Worm (Caenorhabditis elegans) whole organism, young adult: Measurements from ENCODE around the gene phf-15.

ENCODE experiments used
- B0019.2 ChIP-seq: fragments of 200-800 bp; sonication (Bioruptor generic); conservative IDR thresholded peaks from 2 replicates; pipeline ENCODE4 v1.3.6; 2022; ENCODE audit warnings: missing genetic modification reagents, missing genetic modification characterization, missing compliant biosample characterization
- C06A6.2 ChIP-seq: fragments of 200-800 bp; sonication (Bioruptor generic); conservative IDR thresholded peaks from 2 replicates; pipeline ENCODE4 v1.3.6; 2022; ENCODE audit warnings: missing genetic modification characterization, missing compliant biosample characterization
- C17E4.6 ChIP-seq: fragments of 200-800 bp; sonication (Bioruptor generic); IDR thresholded peaks from 2 replicates; pipeline ENCODE4 v1.3.6; 2022; ENCODE audit warnings: missing genetic modification reagents, missing genetic modification characterization, missing compliant biosample characterization
- Y53G8AR.9 ChIP-seq: fragments of 200-800 bp; sonication (Bioruptor generic); conservative IDR thresholded peaks from 2 replicates; pipeline ENCODE4 v1.3.6; 2022; ENCODE audit warnings: missing genetic modification reagents, missing genetic modification characterization, missing compliant biosample characterization
- Y67H2A.10 ChIP-seq: fragments of 200-800 bp; sonication (Bioruptor generic); conservative IDR thresholded peaks from 2 replicates; pipeline ENCODE4 v1.3.6; 2022; ENCODE audit warnings: missing genetic modification reagents, missing genetic modification characterization, missing compliant biosample characterization
- Y95B8A.8 ChIP-seq: fragments of 200-800 bp; sonication (Bioruptor generic); IDR thresholded peaks from 2 replicates; pipeline ENCODE4 v1.3.6; 2022; ENCODE audit warnings: missing genetic modification reagents, missing genetic modification characterization, missing compliant biosample characterization
- akir-1 ChIP-seq: fragments of 200-800 bp; sonication (Bioruptor generic); optimal IDR thresholded peaks from 2 replicates; lab custom pipeline; 2018; ENCODE audit warnings: mild to moderate bottlenecking, missing genetic modification characterization, moderate library complexity, missing compliant biosample characterization
- aptf-2 ChIP-seq: fragments of 200-800 bp; sonication (Bioruptor generic); conservative IDR thresholded peaks from 2 replicates; pipeline ENCODE4 v1.3.6; 2022; ENCODE audit warnings: missing genetic modification reagents, missing genetic modification characterization, missing compliant biosample characterization
- aptf-3 ChIP-seq: fragments of 200-800 bp; sonication (Bioruptor generic); IDR thresholded peaks from 2 replicates; pipeline ENCODE4 v1.3.6; 2022; ENCODE audit warnings: missing genetic modification characterization, missing compliant biosample characterization
- athp-1 ChIP-seq: sonication (generic microtip); optimal IDR thresholded peaks from 2 replicates; lab custom pipeline; 2017; ENCODE audit warnings: mild to moderate bottlenecking, missing genetic modification characterization, missing compliant biosample characterization
- attf-6 ChIP-seq: fragments of 200-800 bp; sonication (Bioruptor generic); IDR thresholded peaks from 2 replicates; pipeline ENCODE4 v1.3.6; 2022; ENCODE audit warnings: missing genetic modification reagents, missing genetic modification characterization, missing compliant biosample characterization
- cebp-2 ChIP-seq: fragments of 200-800 bp; sonication (Bioruptor generic); IDR thresholded peaks from 2 replicates; pipeline ENCODE4 v1.3.6; 2022; ENCODE audit warnings: missing genetic modification characterization, missing compliant biosample characterization
- ceh-100 ChIP-seq: fragments of 200-800 bp; sonication (Bioruptor generic); IDR thresholded peaks from 2 replicates; pipeline ENCODE4 v1.3.6; 2022; ENCODE audit warnings: missing genetic modification reagents, missing genetic modification characterization, missing compliant biosample characterization
- ceh-27 ChIP-seq: fragments of 200-800 bp; sonication (Bioruptor generic); optimal IDR thresholded peaks from 2 replicates; lab custom pipeline; 2018; ENCODE audit warnings: mild to moderate bottlenecking, missing genetic modification characterization, moderate library complexity, missing compliant biosample characterization
- die-1 ChIP-seq: sonication (generic microtip); optimal IDR thresholded peaks from 2 replicates; lab custom pipeline; 2016; ENCODE audit warnings: missing genotype, mild to moderate bottlenecking, missing genetic modification characterization, missing compliant biosample characterization
- dpff-1 ChIP-seq: sonication (generic microtip); optimal IDR thresholded peaks from 2 replicates; lab custom pipeline; 2017; ENCODE audit warnings: mild to moderate bottlenecking, missing genetic modification characterization, missing compliant biosample characterization
- dpl-1 ChIP-seq: fragments of 150-350 bp; optimal IDR thresholded peaks from 2 replicates; lab custom pipeline; 2014; ENCODE audit warnings: missing biosample characterization, missing genetic modification reagents, missing genetic modification characterization
- efl-1 ChIP-seq: fragments of 150-350 bp; optimal IDR thresholded peaks from 2 replicates; lab custom pipeline; 2014; ENCODE audit warnings: missing biosample characterization, missing genetic modification reagents, missing genetic modification characterization
- egl-44 ChIP-seq: fragments of 200-800 bp; sonication (Bioruptor generic); IDR thresholded peaks from 2 replicates; pipeline ENCODE4 v1.3.6; 2022; ENCODE audit warnings: missing genetic modification reagents, missing genetic modification characterization, missing compliant biosample characterization
- ekl-4 ChIP-seq: fragments of 200-800 bp; sonication (Bioruptor generic); IDR thresholded peaks from 2 replicates; pipeline ENCODE4 v1.3.6; 2022; ENCODE audit warnings: missing genetic modification reagents, missing genetic modification characterization, missing compliant biosample characterization
- fkh-3 ChIP-seq: sonication (generic microtip); optimal IDR thresholded peaks from 2 replicates; lab custom pipeline; 2016; ENCODE audit warnings: mild to moderate bottlenecking, missing genetic modification characterization, missing compliant biosample characterization
- him-1 ChIP-seq: sonication (generic microtip); optimal IDR thresholded peaks from 2 replicates; lab custom pipeline; 2016; ENCODE audit warnings: missing genotype, missing genetic modification reagents, missing genetic modification characterization, missing compliant biosample characterization
- hlh-12 ChIP-seq: sonication (generic microtip); optimal IDR thresholded peaks from 2 replicates; lab custom pipeline; 2016; ENCODE audit warnings: missing genetic modification characterization, missing compliant biosample characterization
- hmg-1.2 ChIP-seq: fragments of 200-800 bp; sonication (Bioruptor generic); IDR thresholded peaks from 2 replicates; pipeline ENCODE4 v1.3.6; 2022; ENCODE audit warnings: missing genetic modification reagents, missing genetic modification characterization, missing compliant biosample characterization
- hmg-20 ChIP-seq: fragments of 200-800 bp; sonication (Bioruptor generic); IDR thresholded peaks from 2 replicates; pipeline ENCODE4 v1.3.6; 2022; ENCODE audit warnings: missing genetic modification reagents, missing genetic modification characterization, missing compliant biosample characterization
- hsf-1 ChIP-seq: fragments of 200-800 bp; sonication (Bioruptor generic); IDR thresholded peaks from 2 replicates; pipeline ENCODE4 v1.3.6; 2022; ENCODE audit warnings: missing genetic modification reagents, missing genetic modification characterization, missing compliant biosample characterization
- lag-1 ChIP-seq: fragments of 200-800 bp; sonication (Bioruptor generic); IDR thresholded peaks from 2 replicates; pipeline ENCODE4 v1.3.6; 2022; ENCODE audit warnings: missing genetic modification reagents, missing genetic modification characterization, missing compliant biosample characterization
- lsy-27 ChIP-seq: sonication (generic microtip); optimal IDR thresholded peaks from 2 replicates; lab custom pipeline; 2017; ENCODE audit warnings: missing genetic modification characterization, mild to moderate bottlenecking, missing compliant biosample characterization, antibody characterized with exemption, missing genotype, borderline replicate concordance; ENCODE audit not compliant: insufficient read depth
- mel-28 ChIP-seq: sonication (generic microtip); optimal IDR thresholded peaks from 2 replicates; lab custom pipeline; 2016; ENCODE audit warnings: borderline replicate concordance, mild to moderate bottlenecking, missing genetic modification characterization, missing compliant biosample characterization
- nfya-1 ChIP-seq: sonication (generic microtip); optimal IDR thresholded peaks from 2 replicates; lab custom pipeline; 2017; ENCODE audit warnings: antibody characterized with exemption, missing compliant biosample characterization, missing genetic modification characterization, borderline replicate concordance; ENCODE audit not compliant: insufficient read depth
- nhr-120 ChIP-seq: fragments of 200-800 bp; sonication (Bioruptor generic); IDR thresholded peaks from 2 replicates; pipeline ENCODE4 v1.3.6; 2022; ENCODE audit warnings: missing genetic modification characterization, missing compliant biosample characterization
- nhr-80 ChIP-seq: sonication (generic microtip); optimal IDR thresholded peaks from 2 replicates; lab custom pipeline; 2016; ENCODE audit warnings: missing genetic modification characterization, missing compliant biosample characterization
- rcor-1 ChIP-seq: fragments of 200-800 bp; sonication (Bioruptor generic); IDR thresholded peaks from 2 replicates; pipeline ENCODE4 v1.3.6; 2022; ENCODE audit warnings: missing genetic modification reagents, missing genetic modification characterization, missing compliant biosample characterization
- rec-8 ChIP-seq, 2 experiments: sonication (generic microtip); optimal IDR thresholded peaks; 2 replicates each; lab custom pipeline; 2016; ENCODE audit warnings: mild to moderate bottlenecking in 2 of 2, missing genetic modification characterization in 2 of 2, missing genetic modification reagents in 2 of 2, missing genotype in 2 of 2, missing biosample characterization in 1 of 2, missing compliant biosample characterization in 1 of 2, moderate library complexity in 1 of 2
- repo-1 ChIP-seq: sonication (generic microtip); optimal IDR thresholded peaks from 2 replicates; lab custom pipeline; 2017; ENCODE audit warnings: mild to moderate bottlenecking, missing genetic modification characterization, missing compliant biosample characterization
- sdz-38 ChIP-seq: sonication (generic microtip); optimal IDR thresholded peaks from 2 replicates; lab custom pipeline; 2016; ENCODE audit warnings: missing genotype, missing genetic modification characterization, missing compliant biosample characterization
- sptf-2 ChIP-seq: fragments of 200-800 bp; sonication (Bioruptor generic); optimal IDR thresholded peaks from 2 replicates; lab custom pipeline; 2018; ENCODE audit warnings: mild to moderate bottlenecking, missing genetic modification characterization, missing compliant biosample characterization
- tbx-9 ChIP-seq: sonication (generic microtip); optimal IDR thresholded peaks from 2 replicates; lab custom pipeline; 2016; ENCODE audit warnings: borderline replicate concordance, missing genetic modification characterization, inconsistent platforms, missing compliant biosample characterization
- tlf-1 ChIP-seq: fragments of 200-800 bp; sonication (Bioruptor generic); optimal IDR thresholded peaks from 2 replicates; lab custom pipeline; 2018; ENCODE audit warnings: mild to moderate bottlenecking, missing genetic modification characterization, missing compliant biosample characterization
- xnd-1 ChIP-seq: sonication (generic microtip); optimal IDR thresholded peaks from 2 replicates; lab custom pipeline; 2016; ENCODE audit warnings: missing genotype, missing genetic modification reagents, missing genetic modification characterization, missing compliant biosample characterization
- ztf-22 ChIP-seq: fragments of 200-800 bp; sonication (Bioruptor generic); optimal IDR thresholded peaks from 2 replicates; lab custom pipeline; 2018; ENCODE audit warnings: mild to moderate bottlenecking, missing genetic modification characterization, moderate library complexity, missing compliant biosample characterization
- ztf-28 ChIP-seq: fragments of 200-800 bp; sonication (Bioruptor generic); IDR thresholded peaks from 2 replicates; pipeline ENCODE4 v1.3.6; 2022; ENCODE audit warnings: missing genetic modification reagents, missing genetic modification characterization, missing compliant biosample characterization
- ztf-3 ChIP-seq: fragments of 200-800 bp; sonication (Bioruptor generic); optimal IDR thresholded peaks from 2 replicates; lab custom pipeline; 2018; ENCODE audit warnings: mild to moderate bottlenecking, missing genetic modification characterization, missing compliant biosample characterization
- ztf-6 ChIP-seq: fragments of 200-800 bp; sonication (Bioruptor generic); IDR thresholded peaks from 2 replicates; pipeline ENCODE4 v1.3.6; 2022; ENCODE audit warnings: missing genetic modification reagents, missing genetic modification characterization, missing compliant biosample characterization

The phf-15 gene

ce11 chrIII:3343463-3343862, 20.8 kb downstream of the phf-15 start:
- TF ChIP-seq tlf-1 (GFP tag; lab: Kevin White, UChicago), result no peak
- no peak for TF ChIP-seq Y95B8A.8 (GFP tag; lab: Robert Waterston, UW)
- peak; percentile 10 for TF ChIP-seq nhr-80 (tag; lab: Kevin White, UChicago)
- no peak for TF ChIP-seq efl-1 (GFP tag; lab: Kevin White, UChicago)

- no peak for TF ChIP-seq tlf-1 (GFP tag; lab: Kevin White, UChicago)
- TF ChIP-seq ceh-100, result no peak
- TF ChIP-seq efl-1 (GFP tag; lab: Kevin White, UChicago), result no peak
- TF ChIP-seq hsf-1 (GFP tag; lab: Robert Waterston, UW), result no peak
- no peak for TF ChIP-seq nfya-1 (tag; lab: Kevin White, UChicago)
- no peak for TF ChIP-seq lag-1
- TF ChIP-seq attf-6 (GFP tag; lab: Robert Waterston, UW), result no peak
- no peak for TF ChIP-seq mel-28 (tag; lab: Kevin White, UChicago)
- TF ChIP-seq aptf-2, result no peak
- no peak for TF ChIP-seq lsy-27 (tag; lab: Kevin White, UChicago)
- TF ChIP-seq B0019.2 (GFP tag; lab: Robert Waterston, UW), result no peak
- TF ChIP-seq egl-44 (GFP tag; lab: Robert Waterston, UW), result no peak
- TF ChIP-seq athp-1, result no peak
- TF ChIP-seq C17E4.6 (GFP tag; lab: Robert Waterston, UW), result no peak
- no peak for TF ChIP-seq aptf-3
- TF ChIP-seq dpff-1 (tag; lab: Kevin White, UChicago), result no peak
Observed at ce11 chrIII:3344573-3344972, 21.9 kb downstream of the phf-15 start, which contains the start of gene gei-1. gei-1 (plus strand) TSS chrIII:3344873.

ce11 chrIII:3345835-3346234, 23.2 kb downstream of the phf-15 start:
- no peak for TF ChIP-seq ztf-3 (GFP tag; lab: Kevin White, UChicago)
- TF ChIP-seq Y67H2A.10 (GFP tag; lab: Robert Waterston, UW), result no peak
- TF ChIP-seq B0019.2 (GFP tag; lab: Robert Waterston, UW), result no peak
- TF ChIP-seq hmg-1.2 (GFP tag; lab: Robert Waterston, UW), result no peak
- TF ChIP-seq lag-1, result no peak
- no peak for TF ChIP-seq C17E4.6 (GFP tag; lab: Robert Waterston, UW)
- TF ChIP-seq rec-8 (tag; optimal IDR thresholded peaks at IDR 0.05; lab: Kevin White, UChicago), result no peak
- no peak for TF ChIP-seq ceh-100
- TF ChIP-seq ekl-4, result no peak
- TF ChIP-seq hlh-12 (tag; lab: Kevin White, UChicago), result no peak
- no peak for TF ChIP-seq fkh-3 (tag; lab: Kevin White, UChicago)
- no peak for TF ChIP-seq tbx-9 (tag; lab: Kevin White, UChicago)
- TF ChIP-seq ztf-22 (GFP tag; lab: Kevin White, UChicago), result no peak
- no peak for TF ChIP-seq dpl-1 (GFP tag; lab: Kevin White, UChicago)
- TF ChIP-seq die-1 (tag; lab: Kevin White, UChicago), result no peak

ce11 chrIII:3346665-3347064, 24.0 kb downstream of the phf-15 start:
- TF ChIP-seq him-1 (no peak), rcor-1 (peak; percentile 41; the same call in 1 of the 2 replicates)

ce11 chrIII:3349061-3349460, 26.4 kb downstream of the phf-15 start:
- TF ChIP-seq C06A6.2 (GFP tag; lab: Robert Waterston, UW) (no peak), sptf-2 (GFP tag; lab: Kevin White, UChicago) (no peak), ztf-6 (GFP tag; lab: Robert Waterston, UW) (no peak), repo-1 (tag; lab: Kevin White, UChicago) (no peak), Y53G8AR.9 (GFP tag; lab: Robert Waterston, UW) (no peak), ztf-28 (no peak), akir-1 (GFP tag; lab: Kevin White, UChicago) (no peak), sdz-38 (tag; lab: Kevin White, UChicago) (no peak), ceh-27 (GFP tag; lab: Kevin White, UChicago) (no peak), rec-8 (tag; optimal IDR thresholded peaks at IDR 0.05; lab: Kevin White, UChicago) (no peak), hmg-20 (GFP tag; lab: Robert Waterston, UW) (no peak), xnd-1 (no peak), cebp-2 (GFP tag; lab: Robert Waterston, UW) (no peak), nhr-120 (GFP tag; lab: Robert Waterston, UW) (no peak)
